Worm (Caenorhabditis elegans) whole organism, L4 larva: Measurements from ENCODE around the gene K08E5.5.

ENCODE experiments used
- D1046.2 ChIP-seq: fragments of 200-800 bp; sonication (Bioruptor generic); IDR thresholded peaks from 2 replicates; pipeline ENCODE4 v1.3.6; 2022; ENCODE audit warnings: missing genetic modification characterization, missing compliant biosample characterization
- T26A8.4 ChIP-seq: fragments of 200-800 bp; sonication (Bioruptor generic); IDR thresholded peaks from 2 replicates; pipeline ENCODE4 v1.3.6; 2022; ENCODE audit warnings: missing genetic modification characterization, missing compliant biosample characterization
- Y105C5A.15 ChIP-seq: fragments of 200-800 bp; sonication (Bioruptor generic); IDR thresholded peaks from 2 replicates; pipeline ENCODE4 v1.3.6; 2022; ENCODE audit warnings: missing genetic modification characterization, missing compliant biosample characterization
- Y75B8A.6 ChIP-seq: fragments of 200-800 bp; sonication (Bioruptor generic); IDR thresholded peaks from 2 replicates; pipeline ENCODE4 v1.3.6; 2022; ENCODE audit warnings: missing genetic modification reagents, missing genetic modification characterization, missing compliant biosample characterization
- ZK337.2 ChIP-seq: fragments of 200-800 bp; sonication (Bioruptor generic); IDR thresholded peaks from 2 replicates; pipeline ENCODE4 v1.3.6; 2022; ENCODE audit warnings: missing genetic modification reagents, missing genetic modification characterization, missing compliant biosample characterization
- aha-1 ChIP-seq: fragments of 150-350 bp; peaks from one replicate; lab custom pipeline; 2014; ENCODE audit warnings: missing biosample characterization, missing genetic modification characterization
- ama-1 ChIP-seq: fragments of 150-350 bp; optimal IDR thresholded peaks from 2 replicates; lab custom pipeline; 2014; ENCODE audit warnings: inconsistent platforms, mixed read lengths
- arid-1 ChIP-seq: fragments of 200-800 bp; sonication (Bioruptor generic); conservative IDR thresholded peaks from 2 replicates; pipeline ENCODE4 v1.3.6; 2022; ENCODE audit warnings: missing genetic modification reagents, missing genetic modification characterization, missing compliant biosample characterization
- ceh-28 ChIP-seq: fragments of 150-350 bp; optimal IDR thresholded peaks from 2 replicates; lab custom pipeline; 2014; ENCODE audit warnings: missing biosample characterization, missing genetic modification reagents, missing genetic modification characterization
- ceh-32 ChIP-seq: sonication (generic microtip); optimal IDR thresholded peaks from 2 replicates; lab custom pipeline; 2016; ENCODE audit warnings: mild to moderate bottlenecking, missing genetic modification characterization, missing compliant biosample characterization; ENCODE audit not compliant: poor library complexity
- ceh-62 ChIP-seq: sonication (generic microtip); optimal IDR thresholded peaks from 2 replicates; lab custom pipeline; 2017; ENCODE audit warnings: missing biosample characterization, missing genetic modification characterization
- ceh-82 ChIP-seq: sonication (generic microtip); optimal IDR thresholded peaks from 2 replicates; lab custom pipeline; 2017; ENCODE audit warnings: missing biosample characterization, missing genetic modification characterization
- cey-2 ChIP-seq: sonication (generic microtip); optimal IDR thresholded peaks from 3 replicates; lab custom pipeline; 2017; ENCODE audit warnings: missing genetic modification characterization, mild to moderate bottlenecking, missing compliant biosample characterization, antibody characterized with exemption, borderline replicate concordance; ENCODE audit not compliant: insufficient read depth
- ctbp-1 ChIP-seq: fragments of 200-800 bp; sonication (Bioruptor generic); IDR thresholded peaks from 2 replicates; pipeline ENCODE4 v1.3.6; 2022; ENCODE audit warnings: missing genetic modification reagents, missing genetic modification characterization, missing compliant biosample characterization
- daf-16 ChIP-seq, 3 experiments: sonication (generic microtip); optimal IDR thresholded peaks; 2 replicates each; lab custom pipeline; 2016 to 2017; ENCODE audit warnings: missing genetic modification characterization in 3 of 3, missing genetic modification reagents in 3 of 3, mild to moderate bottlenecking in 2 of 3, missing compliant biosample characterization in 2 of 3, missing biosample characterization in 1 of 3, moderate library complexity in 1 of 3
- dmd-6 ChIP-seq: fragments of 200-800 bp; sonication (Bioruptor generic); IDR thresholded peaks from 2 replicates; pipeline ENCODE4 v1.3.6; 2022; ENCODE audit warnings: missing genetic modification reagents, missing genetic modification characterization, missing compliant biosample characterization
- duxl-1 ChIP-seq: sonication (generic microtip); optimal IDR thresholded peaks from 2 replicates; lab custom pipeline; 2016; ENCODE audit warnings: mild to moderate bottlenecking, missing genetic modification characterization, moderate library complexity, missing compliant biosample characterization; ENCODE audit not compliant: poor library complexity
- fkh-10 ChIP-seq: fragments of 150-350 bp; optimal IDR thresholded peaks from 2 replicates; lab custom pipeline; 2014; ENCODE audit warnings: missing biosample characterization, missing genetic modification reagents, missing genetic modification characterization
- hmg-1.1 ChIP-seq: fragments of 200-800 bp; sonication (Bioruptor generic); IDR thresholded peaks from 2 replicates; pipeline ENCODE4 v1.3.6; 2022; ENCODE audit warnings: missing genetic modification reagents, missing genetic modification characterization, missing compliant biosample characterization
- lin-15B ChIP-seq: fragments of 150-350 bp; sonication (generic microtip); optimal IDR thresholded peaks from 3 replicates; lab custom pipeline; 2014; ENCODE audit warnings: missing biosample characterization, missing genetic modification characterization
- lsy-2 ChIP-seq, 2 experiments: fragments of 150-350 bp in 1 of 2; sonication (generic microtip) in 1 of 2; optimal IDR thresholded peaks; 2 replicates each; lab custom pipeline; 2014 to 2017; ENCODE audit warnings: missing biosample characterization in 2 of 2, missing genetic modification characterization in 2 of 2
- mdt-29 ChIP-seq: fragments of 200-800 bp; sonication (Bioruptor generic); IDR thresholded peaks from 2 replicates; pipeline ENCODE4 v1.3.6; 2022; ENCODE audit warnings: missing genetic modification reagents, missing genetic modification characterization, missing compliant biosample characterization
- mes-2 ChIP-seq: sonication (generic microtip); optimal IDR thresholded peaks from 2 replicates; lab custom pipeline; 2016; ENCODE audit warnings: missing genotype, mild to moderate bottlenecking, missing genetic modification characterization, missing compliant biosample characterization; ENCODE audit not compliant: poor library complexity, severe bottlenecking
- nhr-10 ChIP-seq: fragments of 150-350 bp; optimal IDR thresholded peaks from 2 replicates; lab custom pipeline; 2014; ENCODE audit warnings: missing biosample characterization, missing genetic modification characterization
- nhr-28 ChIP-seq: fragments of 150-350 bp; optimal IDR thresholded peaks from 2 replicates; lab custom pipeline; 2014; ENCODE audit warnings: missing biosample characterization, missing genetic modification characterization
- pqm-1 ChIP-seq: sonication (generic microtip); optimal IDR thresholded peaks from 2 replicates; lab custom pipeline; 2017; ENCODE audit warnings: missing biosample characterization, missing genetic modification characterization
- saeg-2 ChIP-seq: fragments of 200-800 bp; sonication (Bioruptor generic); IDR thresholded peaks from 2 replicates; pipeline ENCODE4 v1.3.6; 2022; ENCODE audit warnings: missing genetic modification reagents, missing genetic modification characterization, missing compliant biosample characterization
- set-16 ChIP-seq: fragments of 200-800 bp; sonication (Bioruptor generic); IDR thresholded peaks from 2 replicates; pipeline ENCODE4 v1.3.6; 2022; ENCODE audit warnings: missing genetic modification reagents, missing genetic modification characterization, missing compliant biosample characterization
- skn-1 ChIP-seq: fragments of 150-350 bp; optimal IDR thresholded peaks from 2 replicates; lab custom pipeline; 2014; ENCODE audit warnings: missing biosample characterization, missing genetic modification characterization
- unc-130 ChIP-seq: sonication (generic microtip); optimal IDR thresholded peaks from 2 replicates; lab custom pipeline; 2016; ENCODE audit warnings: missing genetic modification reagents, missing genetic modification characterization, missing compliant biosample characterization
- unc-62 ChIP-seq, 3 experiments: fragments of 150-350 bp in 1 of 3; sonication (generic microtip); optimal IDR thresholded peaks in 2 of 3; peaks in 1 of 3; 1 replicate in 1 of 3; 2 replicates in 2 of 3; lab custom pipeline; 2014 to 2017; ENCODE audit warnings: missing biosample characterization in 3 of 3, missing genetic modification characterization in 3 of 3, missing genetic modification reagents in 3 of 3, missing genotype in 1 of 3
- zfp-2 ChIP-seq: sonication (generic microtip); optimal IDR thresholded peaks from 2 replicates; lab custom pipeline; 2016; ENCODE audit warnings: mild to moderate bottlenecking, missing genetic modification characterization, missing compliant biosample characterization
- zip-2 ChIP-seq: fragments of 150-350 bp; optimal IDR thresholded peaks from 2 replicates; lab custom pipeline; 2014; ENCODE audit warnings: missing biosample characterization, missing genetic modification characterization

Gene K08E5.5

DNA sequence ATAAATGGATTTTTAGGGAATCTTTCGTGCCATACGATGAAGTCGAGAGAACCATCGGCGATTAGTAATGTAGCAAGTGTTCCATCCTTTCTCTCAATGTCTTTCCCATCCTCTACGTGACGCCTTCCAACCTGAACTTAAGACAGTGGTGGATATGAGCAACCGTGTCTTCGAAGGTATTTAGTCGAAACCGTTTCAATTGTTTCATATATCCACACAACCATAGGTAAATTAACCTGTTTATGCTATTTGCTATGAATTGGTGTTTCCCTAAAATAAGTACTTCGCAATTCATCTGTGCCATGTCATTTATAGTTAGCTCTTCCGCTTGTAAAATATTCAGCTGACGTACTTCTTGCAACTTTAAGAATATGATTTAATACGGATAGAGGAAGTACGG lies 35.6 kb upstream of the K08E5.5 start:
- TF ChIP-seq cey-2 (tag; lab: Kevin White, UChicago) (no peak), ceh-28 (tag; lab: Kevin White, UChicago) (no peak), aha-1 (tag; lab: Kevin White, UChicago) (peak; percentile 54), mes-2 (tag; lab: Kevin White, UChicago) (no peak), Y75B8A.6 (GFP tag; lab: Robert Waterston, UW) (no peak), ceh-32 (tag; lab: Kevin White, UChicago) (no peak), daf-16 (GFP tag; optimal IDR thresholded peaks at IDR 0.05; lab: Kevin White, UChicago) (no peak), daf-16 (tag; optimal IDR thresholded peaks at IDR 0.05; lab: Kevin White, UChicago) (no peak), lin-15B (no peak), ceh-62 (tag; lab: Kevin White, UChicago) (no peak), arid-1 (no peak), unc-62 (GFP tag; optimal IDR thresholded peaks at IDR 0.05 in 1 of 2; lab: Kevin White, UChicago) (peak in 1 of 2 experiments; percentile 77), unc-62 (tag; optimal IDR thresholded peaks at IDR 0.05; lab: Kevin White, UChicago) (no peak)
- TF ChIP-seq, all 104 proteins: peak for 2

DNA sequence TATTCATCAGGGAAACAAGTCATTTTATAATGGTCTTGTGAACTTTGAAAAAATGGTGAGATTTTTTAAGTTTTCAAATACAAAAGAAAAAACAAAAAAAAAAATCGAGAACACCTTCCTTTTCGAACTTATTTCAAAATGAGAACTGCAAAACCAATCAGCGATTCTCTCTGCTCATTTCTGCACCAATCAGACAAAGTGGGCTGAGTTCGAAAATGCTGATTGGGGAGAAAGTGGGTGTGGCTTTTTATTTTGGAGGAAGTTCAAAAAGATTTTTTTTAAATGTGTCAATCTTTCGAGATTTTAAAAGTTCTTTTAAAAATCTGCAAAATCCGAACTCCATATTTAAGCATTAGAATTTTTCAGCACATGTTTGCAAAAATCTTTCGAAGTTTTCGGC lies 34.3 kb upstream of the K08E5.5 start:
- no peak for TF ChIP-seq dmd-6 (GFP tag; lab: Robert Waterston, UW)
- no peak for TF ChIP-seq saeg-2 (GFP tag; lab: Robert Waterston, UW)
- TF ChIP-seq skn-1 (tag; lab: Kevin White, UChicago) = no peak
- no peak for TF ChIP-seq ctbp-1
- TF ChIP-seq zfp-2 (tag; lab: Kevin White, UChicago) = no peak
- TF ChIP-seq, all 104 proteins: peak for 0

DNA sequence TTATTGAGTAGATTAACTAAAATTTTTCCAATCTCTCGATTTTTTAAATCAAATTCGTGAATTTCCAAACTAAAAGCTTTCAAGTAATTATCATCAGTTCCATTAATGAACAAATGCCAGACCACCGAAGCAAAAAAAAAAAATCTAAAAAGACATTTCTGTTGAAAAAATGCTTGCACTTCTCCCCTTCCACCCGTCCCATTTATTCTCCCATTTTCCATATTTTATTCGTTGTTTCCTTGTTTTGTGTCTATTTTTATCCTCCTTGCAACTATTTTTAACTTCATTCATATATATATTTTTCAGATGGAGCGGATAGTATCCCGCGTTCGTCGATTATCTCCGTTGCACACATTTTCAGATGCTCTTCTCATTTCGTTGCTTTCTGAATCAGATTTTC lies 28.6 kb upstream of the K08E5.5 start, which contains the start of gene epac-1:
TSS of gene epac-1 (plus strand) at position 301 of the 400 bp plus-strand sequence.
- TF ChIP-seq mdt-29 (GFP tag; lab: Robert Waterston, UW) = no peak
- TF ChIP-seq pqm-1 = no peak
- no peak for TF ChIP-seq duxl-1 (tag; lab: Kevin White, UChicago)
- TF ChIP-seq nhr-10 (tag; lab: Kevin White, UChicago) = no peak
- no peak for TF ChIP-seq T26A8.4 (GFP tag; lab: Robert Waterston, UW)
- no peak for TF ChIP-seq nhr-28 (tag; lab: Kevin White, UChicago)
- TF ChIP-seq ceh-62 (tag; lab: Kevin White, UChicago) = no peak
- no peak for TF ChIP-seq ama-1 (lab: Kevin White, UChicago)

DNA sequence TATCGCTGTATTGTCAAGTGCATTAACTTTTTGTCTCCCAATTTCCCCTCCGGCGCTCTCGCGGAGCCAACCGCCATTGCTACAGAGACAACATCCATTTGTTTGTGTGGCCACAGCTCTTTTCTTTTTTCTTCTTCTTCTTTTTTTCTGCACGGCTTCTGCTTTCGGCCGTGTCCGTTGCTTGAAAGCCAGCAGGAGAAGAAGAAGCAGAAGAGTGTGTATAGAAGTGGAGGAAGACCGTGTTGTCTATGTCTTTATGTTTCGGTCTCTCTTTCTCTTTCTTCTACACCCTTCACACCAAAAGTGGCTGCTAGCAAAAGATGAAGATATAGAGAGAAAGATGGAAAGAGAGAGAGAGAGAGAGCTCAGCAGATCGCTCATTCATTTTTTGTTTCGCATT lies 27.6 kb upstream of the K08E5.5 start:
- TF ChIP-seq lsy-2 (tag; optimal IDR thresholded peaks at IDR 0.05; lab: Kevin White, UChicago) (peak in 1 of 2 experiments; percentile 8), fkh-10 (GFP tag; lab: Kevin White, UChicago) (peak; percentile 75), aha-1 (tag; lab: Kevin White, UChicago) (peak; percentile 43), ctbp-1 (no peak), ZK337.2 (GFP tag; lab: Robert Waterston, UW) (no peak), hmg-1.1 (GFP tag; lab: Robert Waterston, UW) (peak; percentile 66), ceh-82 (tag; lab: Kevin White, UChicago) (no peak), nhr-28 (tag; lab: Kevin White, UChicago) (no peak), zip-2 (tag; lab: Kevin White, UChicago) (no peak), set-16 (GFP tag; lab: Robert Waterston, UW) (no peak; the same call in 1 of the 2 replicates)

DNA sequence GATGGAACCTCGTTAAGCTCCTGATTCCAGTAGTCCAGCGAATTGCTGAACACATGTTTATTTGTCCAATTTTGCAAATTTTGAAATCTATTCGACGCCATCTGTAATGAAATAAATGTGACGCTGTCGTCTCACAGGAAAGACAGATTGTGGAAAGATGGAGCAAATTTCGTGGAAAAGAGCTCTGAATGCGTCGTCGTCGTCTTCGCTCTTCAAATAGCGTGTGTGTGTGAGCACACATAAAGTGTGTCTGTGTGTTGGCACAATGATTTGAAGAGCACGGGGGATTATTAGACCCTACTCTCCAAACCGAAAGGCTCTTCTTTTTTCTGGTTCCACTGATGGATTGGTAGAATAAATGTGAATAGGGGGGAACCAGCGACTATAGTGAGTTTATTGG lies 25.9 kb upstream of the K08E5.5 start, which contains the start of gene unc-47:
TSS of gene unc-47 (minus strand) at position 101 of the 400 bp plus-strand sequence.
- TF ChIP-seq unc-130 (GFP tag; lab: Kevin White, UChicago) (no peak), D1046.2 (GFP tag; lab: Robert Waterston, UW) (no peak), Y105C5A.15 (GFP tag; lab: Robert Waterston, UW) (no peak), unc-62 (GFP tag; optimal IDR thresholded peaks at IDR 0.05 in 1 of 2; lab: Kevin White, UChicago) (peak in 1 of 2 experiments; percentile 49), unc-62 (tag; optimal IDR thresholded peaks at IDR 0.05; lab: Kevin White, UChicago) (no peak)
